Worm (Caenorhabditis elegans) whole organism, early embryonic: ENCODE results near the gene C12D5.5.

Experiments used
- ama-1 ChIP-seq: fragments of 150-350 bp; optimal IDR thresholded peaks from 2 replicates; lab custom pipeline; 2014
- flt-1 ChIP-seq: fragments of 200-800 bp; sonication (Bioruptor generic); IDR thresholded peaks from 2 replicates; pipeline ENCODE4 v1.3.6; 2022; ENCODE audit warnings: missing genetic modification characterization, missing compliant biosample characterization
- tra-4 ChIP-seq: sonication (generic microtip); optimal IDR thresholded peaks from 2 replicates; lab custom pipeline; 2017; ENCODE audit warnings: missing genetic modification characterization, missing compliant biosample characterization

DNA sequence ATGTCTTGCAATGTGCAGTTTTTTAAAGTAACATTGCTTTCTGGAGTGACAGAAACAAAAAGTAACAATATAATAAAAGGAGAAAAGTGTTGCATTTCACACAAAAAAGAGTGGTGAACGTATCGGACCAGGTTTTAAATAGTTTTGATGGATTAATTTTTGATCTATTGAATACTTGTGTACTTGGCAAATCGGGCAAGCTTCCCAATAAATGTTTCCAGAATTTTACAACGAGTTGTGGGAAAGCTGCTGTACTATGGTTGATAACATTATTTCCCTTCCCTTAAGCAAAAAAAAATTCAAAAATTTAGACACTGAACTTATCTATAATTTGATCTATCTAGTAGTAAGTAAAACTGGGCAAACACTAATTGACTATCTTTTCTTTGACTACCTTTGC is 25.4 kb downstream of the C12D5.5 start, which contains the start of gene C12D5.10:
- no peak for TF ChIP-seq flt-1 (GFP tag; lab: Robert Waterston, UW)
- TF ChIP-seq ama-1: no peak
- TF ChIP-seq tra-4 (tag; lab: Kevin White, UChicago): no peak
